Worm (Caenorhabditis elegans) whole organism, L4 larva: ENCODE measurements around the gene unc-52.

Experiments
- aha-1 ChIP-seq: fragments of 150-350 bp; peaks from one replicate; lab custom pipeline; 2014; ENCODE audit warnings: missing biosample characterization, missing genetic modification characterization
- daf-16 ChIP-seq, 3 experiments: sonication (generic microtip); optimal IDR thresholded peaks; 2 replicates each; lab custom pipeline; 2016 to 2017; ENCODE audit warnings: missing genetic modification characterization in 3 of 3, missing genetic modification reagents in 3 of 3, mild to moderate bottlenecking in 2 of 3, missing compliant biosample characterization in 2 of 3, missing biosample characterization in 1 of 3, moderate library complexity in 1 of 3
- dmd-8 ChIP-seq: fragments of 200-800 bp; sonication (Bioruptor generic); IDR thresholded peaks from 2 replicates; pipeline ENCODE4 v1.3.6; 2022; ENCODE audit warnings: missing genetic modification characterization, missing compliant biosample characterization
- egl-27 ChIP-seq: sonication (generic microtip); optimal IDR thresholded peaks from 3 replicates; lab custom pipeline; 2017; ENCODE audit warnings: missing biosample characterization, missing genetic modification reagents, missing genetic modification characterization
- nhr-28 ChIP-seq: fragments of 150-350 bp; optimal IDR thresholded peaks from 2 replicates; lab custom pipeline; 2014; ENCODE audit warnings: missing biosample characterization, missing genetic modification characterization

The unc-52 gene

ce11 chrII:14597788-14598187, 86.5 kb downstream of the unc-52 start:
- TF ChIP-seq dmd-8 (GFP tag; lab: Robert Waterston, UW) (no peak), daf-16 (GFP tag; optimal IDR thresholded peaks at IDR 0.05; lab: Kevin White, UChicago) (no peak), daf-16 (tag; optimal IDR thresholded peaks at IDR 0.05; lab: Kevin White, UChicago) (peak; percentile 48), nhr-28 (tag; lab: Kevin White, UChicago) (peak; percentile 3), egl-27 (no peak), aha-1 (tag; lab: Kevin White, UChicago) (peak; percentile 45)
